Worm (Caenorhabditis elegans) whole organism, late embryonic: ENCODE data around the gene nep-26.
A peak's percentile ranks its signal among the peaks of the same experiment; 100 is the strongest.

Experiments used
- T23F11.4 ChIP-seq: fragments of 200-800 bp; sonication (Bioruptor generic); optimal IDR thresholded peaks from 2 replicates; lab custom pipeline; 2018; ENCODE audit warnings: mild to moderate bottlenecking, missing genetic modification characterization, missing compliant biosample characterization
- Y22D7AL.16 ChIP-seq: sonication (generic microtip); optimal IDR thresholded peaks from 2 replicates; lab custom pipeline; 2016; ENCODE audit warnings: missing genetic modification characterization, missing compliant biosample characterization
- ama-1 ChIP-seq: fragments of 150-350 bp; optimal IDR thresholded peaks from 2 replicates; lab custom pipeline; 2014
- ceh-14 ChIP-seq: sonication (generic microtip); optimal IDR thresholded peaks from 2 replicates; lab custom pipeline; 2016; ENCODE audit warnings: missing genotype, missing genetic modification characterization, missing compliant biosample characterization
- ceh-2 ChIP-seq: sonication (generic microtip); optimal IDR thresholded peaks from 2 replicates; lab custom pipeline; 2016; ENCODE audit warnings: missing genotype, missing genetic modification characterization, missing compliant biosample characterization
- ceh-22 ChIP-seq: sonication (generic microtip); optimal IDR thresholded peaks from 2 replicates; lab custom pipeline; 2017; ENCODE audit warnings: missing biosample characterization, missing genetic modification characterization
- ceh-30 ChIP-seq: fragments of 150-350 bp; optimal IDR thresholded peaks from 2 replicates; lab custom pipeline; 2014; ENCODE audit warnings: missing biosample characterization, missing genetic modification characterization
- ceh-31 ChIP-seq: sonication (generic microtip); optimal IDR thresholded peaks from 2 replicates; lab custom pipeline; 2016; ENCODE audit warnings: missing genetic modification characterization, missing compliant biosample characterization
- ceh-45 ChIP-seq: fragments of 200-800 bp; sonication (Bioruptor generic); IDR thresholded peaks from 2 replicates; pipeline ENCODE4 v1.3.6; 2022; ENCODE audit warnings: missing genetic modification reagents, missing genetic modification characterization, missing compliant biosample characterization
- ceh-48 ChIP-seq: sonication (generic microtip); optimal IDR thresholded peaks from 2 replicates; lab custom pipeline; 2016; ENCODE audit warnings: missing genetic modification characterization, inconsistent platforms, missing compliant biosample characterization
- ceh-6 ChIP-seq: fragments of 200-800 bp; sonication (Bioruptor generic); optimal IDR thresholded peaks from 2 replicates; lab custom pipeline; 2018; ENCODE audit warnings: mild to moderate bottlenecking, missing genetic modification characterization, missing compliant biosample characterization
- dmd-4 ChIP-seq: sonication (generic microtip); optimal IDR thresholded peaks from 2 replicates; lab custom pipeline; 2016; ENCODE audit warnings: borderline replicate concordance, missing genetic modification characterization, missing compliant biosample characterization
- elt-2 ChIP-seq: sonication (generic microtip); optimal IDR thresholded peaks from 2 replicates; lab custom pipeline; 2016; ENCODE audit warnings: missing genetic modification reagents, missing genetic modification characterization, missing compliant biosample characterization
- eyg-1 ChIP-seq: sonication (generic microtip); optimal IDR thresholded peaks from 2 replicates; lab custom pipeline; 2016; ENCODE audit warnings: missing genotype, missing genetic modification characterization, missing compliant biosample characterization
- fax-1 ChIP-seq: sonication (generic microtip); optimal IDR thresholded peaks from 2 replicates; lab custom pipeline; 2016; ENCODE audit warnings: missing genotype, missing genetic modification characterization, missing compliant biosample characterization
- fkh-6 ChIP-seq: sonication (generic microtip); optimal IDR thresholded peaks from 2 replicates; lab custom pipeline; 2016; ENCODE audit warnings: missing genetic modification characterization, missing compliant biosample characterization
- gmeb-2 ChIP-seq: sonication (generic microtip); optimal IDR thresholded peaks from 2 replicates; lab custom pipeline; 2016; ENCODE audit warnings: missing genetic modification characterization, inconsistent platforms, missing compliant biosample characterization
- hlh-30 ChIP-seq: sonication (generic microtip); optimal IDR thresholded peaks from 2 replicates; lab custom pipeline; 2017; ENCODE audit warnings: antibody characterized with exemption, missing genetic modification characterization, missing compliant biosample characterization; ENCODE audit not compliant: insufficient read depth
- hlh-6 ChIP-seq: sonication (generic microtip); optimal IDR thresholded peaks from 2 replicates; lab custom pipeline; 2016; ENCODE audit warnings: missing genotype, missing genetic modification characterization, missing compliant biosample characterization
- hlh-8 ChIP-seq: sonication (generic microtip); optimal IDR thresholded peaks from 2 replicates; lab custom pipeline; 2016; ENCODE audit warnings: missing genotype, missing genetic modification characterization, missing compliant biosample characterization
- lin-11 ChIP-seq: fragments of 200-800 bp; sonication (Bioruptor generic); optimal IDR thresholded peaks from 2 replicates; lab custom pipeline; 2018; ENCODE audit warnings: mild to moderate bottlenecking, missing genetic modification characterization, missing compliant biosample characterization
- nfya-1 ChIP-seq: sonication (generic microtip); optimal IDR thresholded peaks from 2 replicates; lab custom pipeline; 2017; ENCODE audit warnings: missing genetic modification characterization, mild to moderate bottlenecking, missing compliant biosample characterization, antibody characterized with exemption, moderate library complexity
- nhr-11 ChIP-seq: fragments of 150-350 bp; optimal IDR thresholded peaks from 2 replicates; lab custom pipeline; 2014; ENCODE audit warnings: missing biosample characterization, missing genetic modification characterization
- npax-4 ChIP-seq: sonication (generic microtip); optimal IDR thresholded peaks from 2 replicates; lab custom pipeline; 2016; ENCODE audit warnings: missing genetic modification characterization, missing compliant biosample characterization
- odd-2 ChIP-seq: sonication (generic microtip); optimal IDR thresholded peaks from 2 replicates; lab custom pipeline; 2017; ENCODE audit warnings: antibody characterized with exemption, mild to moderate bottlenecking, missing genetic modification characterization, missing compliant biosample characterization
- pat-9 ChIP-seq: fragments of 200-800 bp; sonication (Bioruptor generic); optimal IDR thresholded peaks from 2 replicates; lab custom pipeline; 2018; ENCODE audit warnings: mild to moderate bottlenecking, missing genetic modification characterization, moderate library complexity, missing compliant biosample characterization
- pax-1 ChIP-seq: fragments of 150-350 bp; optimal IDR thresholded peaks from 2 replicates; lab custom pipeline; 2014; ENCODE audit warnings: missing biosample characterization, missing genetic modification characterization
- pqm-1 ChIP-seq: sonication (generic microtip); optimal IDR thresholded peaks from 2 replicates; lab custom pipeline; 2016; ENCODE audit warnings: missing genetic modification characterization, missing compliant biosample characterization
- rnt-1 ChIP-seq: sonication (generic microtip); optimal IDR thresholded peaks from 2 replicates; lab custom pipeline; 2016; ENCODE audit warnings: missing genetic modification characterization, missing compliant biosample characterization
- sdc-2 ChIP-seq: sonication (generic microtip); optimal IDR thresholded peaks from 2 replicates; lab custom pipeline; 2016; ENCODE audit warnings: missing genotype, missing genetic modification characterization, missing compliant biosample characterization
- sox-4 ChIP-seq: sonication (generic microtip); optimal IDR thresholded peaks from 2 replicates; lab custom pipeline; 2017; ENCODE audit warnings: mild to moderate bottlenecking, missing genetic modification characterization, inconsistent platforms, missing compliant biosample characterization
- tbx-2 ChIP-seq: sonication (generic microtip); optimal IDR thresholded peaks from 2 replicates; lab custom pipeline; 2016; ENCODE audit warnings: missing genetic modification characterization, missing compliant biosample characterization
- tbx-7 ChIP-seq: sonication (generic microtip); optimal IDR thresholded peaks from 2 replicates; lab custom pipeline; 2016; ENCODE audit warnings: missing genotype, missing genetic modification characterization, missing compliant biosample characterization
- ttx-3 ChIP-seq: sonication (generic microtip); optimal IDR thresholded peaks from 2 replicates; lab custom pipeline; 2016; ENCODE audit warnings: missing genetic modification reagents, missing genetic modification characterization, missing compliant biosample characterization
- unc-3 ChIP-seq, 2 experiments: fragments of 200-800 bp in 1 of 2; sonication (Bioruptor generic) in 1 of 2; sonication (generic microtip) in 1 of 2; conservative IDR thresholded peaks in 1 of 2; optimal IDR thresholded peaks in 1 of 2; 2 replicates each; pipeline versions ENCODE4 v1.3.6 to Lab custom; 2016 to 2022; ENCODE audit warnings: missing compliant biosample characterization in 2 of 2, missing genetic modification characterization in 2 of 2, missing genetic modification reagents in 1 of 2
- unc-42 ChIP-seq: sonication (generic microtip); optimal IDR thresholded peaks from 2 replicates; lab custom pipeline; 2016; ENCODE audit warnings: missing genotype, missing genetic modification characterization, missing compliant biosample characterization
- unc-86 ChIP-seq: sonication (generic microtip); optimal IDR thresholded peaks from 2 replicates; lab custom pipeline; 2016; ENCODE audit warnings: missing genetic modification characterization, missing compliant biosample characterization
- zip-5 ChIP-seq: sonication (generic microtip); optimal IDR thresholded peaks from 2 replicates; lab custom pipeline; 2016; ENCODE audit warnings: missing genetic modification characterization, missing compliant biosample characterization
- ztf-16 ChIP-seq: sonication (generic microtip); optimal IDR thresholded peaks from 2 replicates; lab custom pipeline; 2017; ENCODE audit warnings: missing genetic modification characterization, missing compliant biosample characterization

Gene nep-26

DNA sequence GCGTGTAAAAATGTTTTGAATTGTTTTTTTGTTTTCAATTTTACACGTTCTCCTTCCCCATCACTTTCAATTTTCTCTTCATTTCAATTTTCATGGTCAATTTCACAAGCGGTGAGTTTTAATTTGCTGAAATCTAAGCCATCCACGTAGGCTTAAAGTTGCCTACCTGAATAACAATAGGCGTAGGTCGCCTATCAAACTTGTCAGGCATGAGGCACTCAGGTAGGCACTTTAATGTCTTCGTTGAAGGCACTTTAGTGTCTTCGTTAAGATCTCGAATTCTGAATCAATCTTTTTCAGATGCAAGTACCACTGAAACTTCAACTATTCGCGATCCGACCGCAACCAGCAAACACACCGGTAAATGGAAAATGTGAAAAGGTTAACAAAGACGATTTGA, 9.4 kb upstream of the nep-26 start, which contains the start of gene ZK970.8:
ZK970.8 (plus strand) TSS at position 301 of the 400 bp plus-strand sequence.
- no peak for TF ChIP-seq tbx-2 (tag; lab: Kevin White, UChicago)
- TF ChIP-seq tbx-7, result no peak
- no peak for TF ChIP-seq pqm-1 (tag; lab: Kevin White, UChicago)
- TF ChIP-seq elt-2, result no peak
- no peak for TF ChIP-seq Y22D7AL.16 (tag; lab: Kevin White, UChicago)
- no peak for TF ChIP-seq hlh-30 (tag; lab: Kevin White, UChicago)
- TF ChIP-seq sox-4, result no peak
- no peak for TF ChIP-seq nhr-11 (tag; lab: Kevin White, UChicago)
- no peak for TF ChIP-seq unc-3 (GFP tag; conservative IDR thresholded peaks at IDR 0.05; lab: Robert Waterston, UW)
- TF ChIP-seq unc-3 (tag; optimal IDR thresholded peaks at IDR 0.05; lab: Kevin White, UChicago), result no peak
- no peak for TF ChIP-seq hlh-8 (tag; lab: Kevin White, UChicago)

DNA sequence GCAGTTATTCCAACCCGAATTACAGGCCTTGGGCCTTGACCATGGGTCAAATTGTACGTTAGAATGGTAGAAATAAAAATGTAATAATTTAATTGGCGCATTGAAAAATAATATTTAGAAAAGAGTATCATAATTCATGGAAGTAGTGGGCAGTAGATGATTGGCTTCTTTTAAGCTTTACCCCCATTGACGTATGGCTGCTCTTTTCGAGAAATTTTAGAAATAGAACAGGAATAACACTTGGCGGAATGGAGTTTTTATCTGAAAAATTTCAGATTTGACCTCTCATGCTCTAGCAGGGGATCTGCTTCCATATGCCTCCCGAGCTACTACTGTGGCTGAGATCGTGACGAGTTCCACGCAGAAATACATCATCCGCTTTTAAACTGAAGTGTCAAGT, 8.8 kb upstream of the nep-26 start, which contains the start of gene gcy-4:
gcy-4 (minus strand) TSS at position 101 of the 400 bp plus-strand sequence.
- TF ChIP-seq Y22D7AL.16 (tag; lab: Kevin White, UChicago) (no peak), ceh-48 (no peak), dmd-4 (tag; lab: Kevin White, UChicago) (no peak), sdc-2 (tag; lab: Kevin White, UChicago) (no peak), ceh-30 (tag; lab: Kevin White, UChicago) (no peak), zip-5 (no peak), ceh-22 (no peak), pax-1 (tag; lab: Kevin White, UChicago) (no peak), eyg-1 (tag; lab: Kevin White, UChicago) (no peak), npax-4 (tag; lab: Kevin White, UChicago) (no peak), rnt-1 (no peak), hlh-6 (tag; lab: Kevin White, UChicago) (no peak), T23F11.4 (GFP tag; lab: Kevin White, UChicago) (no peak), pat-9 (tag; lab: Kevin White, UChicago) (no peak), hlh-30 (tag; lab: Kevin White, UChicago) (no peak), ceh-6 (GFP tag; lab: Kevin White, UChicago) (no peak), ttx-3 (tag; lab: Kevin White, UChicago) (no peak), unc-42 (tag; lab: Kevin White, UChicago) (no peak), odd-2 (tag; lab: Kevin White, UChicago) (no peak), fkh-6 (tag; lab: Kevin White, UChicago) (no peak)

DNA sequence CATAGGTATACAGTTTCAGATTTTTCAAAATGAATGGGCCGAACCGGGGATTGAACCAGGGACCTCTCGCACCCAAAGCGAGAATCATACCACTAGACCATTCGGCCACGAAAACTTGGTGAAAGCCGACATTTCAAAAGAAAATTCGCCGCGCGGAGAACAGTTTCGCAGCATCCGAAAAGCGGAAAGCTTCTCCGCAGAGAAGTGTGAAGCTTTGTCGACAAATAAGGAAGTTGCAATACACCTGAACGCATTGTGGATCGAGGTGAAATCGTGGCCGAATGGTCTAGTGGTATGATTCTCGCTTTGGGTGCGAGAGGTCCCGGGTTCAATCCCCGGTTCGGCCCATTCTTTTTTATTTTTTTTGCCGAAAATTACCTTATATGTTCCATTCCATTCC, 4.8 kb upstream of the nep-26 start:
- TF ChIP-seq ceh-45 (GFP tag; lab: Robert Waterston, UW) (0 out of 2 replicates have a peak, but pooled peaks have one; percentile 8), gmeb-2 (tag; lab: Kevin White, UChicago) (peak; percentile 5)

DNA sequence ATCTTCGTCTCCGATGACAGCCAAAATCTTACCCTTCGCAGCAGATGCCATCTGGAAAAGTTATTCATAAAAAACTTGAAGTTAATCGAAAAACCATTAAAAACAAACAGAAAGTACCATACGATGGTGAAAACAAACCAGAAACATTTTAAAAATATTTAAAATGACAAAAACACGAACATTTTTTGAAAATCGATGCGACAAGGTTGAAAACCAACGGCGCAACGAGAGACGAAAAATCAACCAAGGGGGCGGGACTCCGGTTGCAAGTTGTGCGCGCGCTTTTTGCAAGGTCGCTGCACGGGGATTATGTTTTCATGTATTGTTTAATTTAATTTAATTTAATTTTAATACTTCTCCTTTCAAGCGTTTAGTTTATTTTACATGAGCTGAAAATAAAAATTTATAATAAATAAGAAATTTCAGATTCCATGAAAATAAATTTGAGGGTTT, 3.8 kb upstream of the nep-26 start, which contains the start of gene vha-9:
vha-9 (minus strand) TSS at position 51 of the 453 bp plus-strand sequence.
- TF ChIP-seq eyg-1 (tag; lab: Kevin White, UChicago) (no peak), ceh-31 (tag; lab: Kevin White, UChicago) (peak; percentile 51), pax-1 (tag; lab: Kevin White, UChicago) (peak; percentile 12), nfya-1 (tag; lab: Kevin White, UChicago) (peak; percentile 51), fax-1 (tag; lab: Kevin White, UChicago) (peak; percentile 5), sdc-2 (tag; lab: Kevin White, UChicago) (no peak), unc-86 (tag; lab: Kevin White, UChicago) (peak; percentile 2), odd-2 (tag; lab: Kevin White, UChicago) (no peak), Y22D7AL.16 (tag; lab: Kevin White, UChicago) (no peak), ztf-16 (peak; percentile 7), ceh-48 (peak; percentile 31), ama-1 (no peak), nhr-11 (tag; lab: Kevin White, UChicago) (no peak), unc-42 (tag; lab: Kevin White, UChicago) (peak; percentile 78), lin-11 (tag; lab: Kevin White, UChicago) (peak; percentile 22), npax-4 (tag; lab: Kevin White, UChicago) (no peak), ceh-14 (tag; lab: Kevin White, UChicago) (peak; percentile 51), gmeb-2 (tag; lab: Kevin White, UChicago) (peak; percentile 25), ceh-2 (tag; lab: Kevin White, UChicago) (peak; percentile 17)
